Fruit fly (Drosophila melanogaster) whole organism, embryonic: ENCODE data around the gene RpL27A.

Source experiments
- ATbp ChIP-seq: fragments of 200-800 bp; sonication (Bioruptor generic); optimal IDR thresholded peaks from 2 replicates; lab custom pipeline; 2017; ENCODE audit warnings: missing biosample characterization, mild to moderate bottlenecking, missing genetic modification characterization, missing genetic modification reagents
- C15 ChIP-seq: fragments of 200-800 bp; sonication (Bioruptor generic); IDR thresholded peaks from 3 replicates; pipeline ENCODE4 v1.3.6; 2022; ENCODE audit warnings: missing biosample characterization, missing genetic modification characterization
- CG11723 ChIP-seq: fragments of 200-800 bp; sonication (Bioruptor generic); optimal IDR thresholded peaks from 2 replicates; lab custom pipeline; 2017; ENCODE audit warnings: missing biosample characterization, mild to moderate bottlenecking, missing genetic modification characterization
- CG12219 ChIP-seq: fragments of 200-800 bp; sonication (Bioruptor generic); optimal IDR thresholded peaks from 3 replicates; lab custom pipeline; 2018; ENCODE audit warnings: missing biosample characterization, mild to moderate bottlenecking, missing genetic modification characterization
- CG12299 ChIP-seq: fragments of 200-800 bp; sonication (Bioruptor generic); optimal IDR thresholded peaks from 2 replicates; lab custom pipeline; 2018; ENCODE audit warnings: missing biosample characterization, mild to moderate bottlenecking, missing genetic modification characterization
- CG14860 ChIP-seq: fragments of 200-800 bp; sonication (Bioruptor generic); IDR thresholded peaks from 3 replicates; pipeline ENCODE4 v1.3.6; 2022; ENCODE audit warnings: missing biosample characterization, missing genetic modification characterization; ENCODE audit not compliant: partially characterized antibody
- CG34376 ChIP-seq: fragments of 200-800 bp; sonication (Bioruptor generic); optimal IDR thresholded peaks from 2 replicates; lab custom pipeline; 2018; ENCODE audit warnings: missing biosample characterization, mild to moderate bottlenecking, missing genetic modification characterization
- CG34422 ChIP-seq: fragments of 200-800 bp; sonication (Bioruptor generic); IDR thresholded peaks from 3 replicates; pipeline ENCODE4 v1.3.6; 2022; ENCODE audit warnings: missing biosample characterization, missing genetic modification characterization
- CG43689 ChIP-seq: fragments of 200-800 bp; sonication (Bioruptor generic); IDR thresholded peaks from 2 replicates; pipeline ENCODE4 v1.3.6; 2022; ENCODE audit warnings: missing biosample characterization, missing genetic modification characterization
- CG4617 ChIP-seq: fragments of 200-800 bp; sonication (Bioruptor generic); optimal IDR thresholded peaks from 3 replicates; lab custom pipeline; 2016; ENCODE audit warnings: missing biosample characterization, missing genetic modification characterization, borderline replicate concordance
- CG4730 ChIP-seq: fragments of 200-800 bp; sonication (Bioruptor generic); IDR thresholded peaks from 2 replicates; pipeline ENCODE4 v1.3.6; 2022; ENCODE audit warnings: missing biosample characterization, missing genetic modification characterization
- CG6683 ChIP-seq: fragments of 200-800 bp; sonication (Bioruptor generic); optimal IDR thresholded peaks from 2 replicates; lab custom pipeline; 2017; ENCODE audit warnings: missing biosample characterization, mild to moderate bottlenecking, missing genetic modification characterization, missing genetic modification reagents
- CG7928 ChIP-seq: fragments of 200-800 bp; sonication (Bioruptor generic); optimal IDR thresholded peaks from 2 replicates; lab custom pipeline; 2017; ENCODE audit warnings: missing biosample characterization, mild to moderate bottlenecking, missing genetic modification characterization
- CG9817 ChIP-seq: fragments of 200-800 bp; sonication (Bioruptor generic); optimal IDR thresholded peaks from 2 replicates; lab custom pipeline; 2018; ENCODE audit warnings: missing biosample characterization, mild to moderate bottlenecking, missing genetic modification characterization, moderate library complexity
- CoRest ChIP-seq: fragments of 200-800 bp; sonication (Bioruptor generic); optimal IDR thresholded peaks from 3 replicates; lab custom pipeline; 2018; ENCODE audit warnings: missing biosample characterization, mild to moderate bottlenecking, missing genetic modification characterization, moderate library complexity
- HmgD ChIP-seq: fragments of 200-800 bp; sonication (Bioruptor generic); optimal IDR thresholded peaks from 3 replicates; lab custom pipeline; 2016; ENCODE audit warnings: missing biosample characterization, missing genetic modification characterization
- Hmr ChIP-seq: fragments of 200-800 bp; sonication (Bioruptor generic); optimal IDR thresholded peaks from 3 replicates; lab custom pipeline; 2017; ENCODE audit warnings: mild to moderate bottlenecking, missing biosample characterization, missing genetic modification reagents, missing genetic modification characterization
- Hmx ChIP-seq: fragments of 200-800 bp; sonication (Bioruptor generic); optimal IDR thresholded peaks from 2 replicates; lab custom pipeline; 2016; ENCODE audit warnings: missing biosample characterization, missing genetic modification characterization
- Hr3 ChIP-seq: fragments of 200-800 bp; sonication (Bioruptor generic); optimal IDR thresholded peaks from 3 replicates; lab custom pipeline; 2016; ENCODE audit warnings: missing biosample characterization, missing genetic modification characterization
- Jarid2 ChIP-seq: fragments of 200-800 bp; sonication (Bioruptor generic); optimal IDR thresholded peaks from 3 replicates; lab custom pipeline; 2017; ENCODE audit warnings: mild to moderate bottlenecking, missing biosample characterization, missing genetic modification reagents, missing genetic modification characterization
- Meics ChIP-seq: fragments of 200-800 bp; sonication (Bioruptor generic); optimal IDR thresholded peaks from 2 replicates; lab custom pipeline; 2017; ENCODE audit warnings: missing biosample characterization, mild to moderate bottlenecking, missing genetic modification characterization
- PHDP ChIP-seq: fragments of 200-800 bp; sonication (Bioruptor generic); optimal IDR thresholded peaks from 3 replicates; lab custom pipeline; 2018; ENCODE audit warnings: missing biosample characterization, mild to moderate bottlenecking, missing genetic modification characterization, moderate library complexity
- Sox100B ChIP-seq: fragments of 200-800 bp; sonication (Bioruptor generic); optimal IDR thresholded peaks from 3 replicates; lab custom pipeline; 2018; ENCODE audit warnings: missing biosample characterization, mild to moderate bottlenecking, missing genetic modification characterization
- Sry-β ChIP-seq: fragments of 200-800 bp; sonication (Bioruptor generic); optimal IDR thresholded peaks from 2 replicates; lab custom pipeline; 2018; ENCODE audit warnings: missing biosample characterization, mild to moderate bottlenecking, missing genetic modification characterization, moderate library complexity
- abd-A ChIP-seq: fragments of 200-800 bp; sonication (Bioruptor generic); optimal IDR thresholded peaks from 3 replicates; lab custom pipeline; 2019; ENCODE audit warnings: missing biosample characterization, mild to moderate bottlenecking, missing genetic modification characterization, moderate library complexity
- bab2 ChIP-seq: fragments of 200-800 bp; sonication (Bioruptor generic); optimal IDR thresholded peaks from 2 replicates; lab custom pipeline; 2016; ENCODE audit warnings: missing biosample characterization, missing genetic modification characterization
- br ChIP-seq: fragments of >200 bp; optimal IDR thresholded peaks from 2 replicates; lab custom pipeline; 2017
- chif ChIP-seq, 2 experiments: fragments of 200-800 bp; sonication (Bioruptor generic); optimal IDR thresholded peaks; 3 replicates each; lab custom pipeline; 2016; ENCODE audit warnings: missing biosample characterization in 2 of 2, missing genetic modification characterization in 2 of 2
- chinmo ChIP-seq: fragments of 200-800 bp; sonication (Bioruptor generic); IDR thresholded peaks from 4 replicates; pipeline ENCODE4 v1.3.6; 2022; ENCODE audit warnings: missing biosample characterization, missing genetic modification characterization; ENCODE audit not compliant: partially characterized antibody
- chn ChIP-seq: fragments of 200-800 bp; sonication (Bioruptor generic); optimal IDR thresholded peaks from 2 replicates; lab custom pipeline; 2016; ENCODE audit warnings: missing biosample characterization, missing genetic modification characterization
- corto ChIP-seq: fragments of 200-800 bp; sonication (Bioruptor generic); optimal IDR thresholded peaks from 2 replicates; lab custom pipeline; 2016; ENCODE audit warnings: missing biosample characterization, mild to moderate bottlenecking, missing genetic modification characterization, moderate library complexity
- en ChIP-seq: fragments of 200-800 bp; sonication (Bioruptor generic); optimal IDR thresholded peaks from 2 replicates; lab custom pipeline; 2016; ENCODE audit warnings: missing biosample characterization, missing genetic modification characterization
- ewg ChIP-seq: fragments of 200-800 bp; sonication (Bioruptor generic); optimal IDR thresholded peaks from 3 replicates; lab custom pipeline; 2017; ENCODE audit warnings: mild to moderate bottlenecking, missing biosample characterization, missing genetic modification reagents, missing genetic modification characterization
- eyg ChIP-seq: fragments of 200-800 bp; sonication (Bioruptor generic); optimal IDR thresholded peaks from 3 replicates; lab custom pipeline; 2016; ENCODE audit warnings: missing biosample characterization, missing genetic modification characterization
- gfzf ChIP-seq: fragments of 200-800 bp; sonication (Bioruptor generic); optimal IDR thresholded peaks from 2 replicates; lab custom pipeline; 2016; ENCODE audit warnings: missing biosample characterization, mild to moderate bottlenecking, missing genetic modification characterization, moderate library complexity
- hb ChIP-seq: fragments of 200-800 bp; sonication (Bioruptor generic); IDR thresholded peaks from 3 replicates; pipeline ENCODE4 v1.3.6; 2022; ENCODE audit warnings: missing biosample characterization, missing genetic modification characterization; ENCODE audit not compliant: partially characterized antibody
- inv ChIP-seq: fragments of 200-800 bp; sonication (Bioruptor generic); IDR thresholded peaks from 2 replicates; pipeline ENCODE4 v1.3.6; 2022; ENCODE audit warnings: missing biosample characterization, missing genetic modification characterization; ENCODE audit not compliant: partially characterized antibody
- lola ChIP-seq, 3 experiments: fragments of >200 bp in 2 of 3; fragments of 200-800 bp in 1 of 3; sonication (Bioruptor generic) in 1 of 3; optimal IDR thresholded peaks; 2 replicates each; lab custom pipeline; 2017 to 2019; ENCODE audit warnings: missing biosample characterization in 3 of 3, missing genetic modification characterization in 3 of 3, mild to moderate bottlenecking in 1 of 3, moderate library complexity in 1 of 3
- org-1 ChIP-seq: fragments of 200-800 bp; sonication (Bioruptor generic); optimal IDR thresholded peaks from 2 replicates; lab custom pipeline; 2017; ENCODE audit warnings: missing biosample characterization, missing genetic modification characterization
- otp ChIP-seq: fragments of 200-800 bp; sonication (Bioruptor generic); IDR thresholded peaks from 3 replicates; pipeline ENCODE4, ENCODE4 v1.3.6; 2022; ENCODE audit warnings: missing biosample characterization, missing genetic modification characterization
- p53 ChIP-seq: fragments of 200-800 bp; sonication (Bioruptor generic); optimal IDR thresholded peaks from 2 replicates; lab custom pipeline; 2016; ENCODE audit warnings: missing biosample characterization, missing genetic modification characterization
- salm ChIP-seq: fragments of 200-800 bp; sonication (Bioruptor generic); optimal IDR thresholded peaks from 2 replicates; lab custom pipeline; 2018; ENCODE audit warnings: missing biosample characterization, mild to moderate bottlenecking, missing genetic modification characterization
- sens-2 ChIP-seq: fragments of 200-800 bp; sonication (Bioruptor generic); IDR thresholded peaks from 2 replicates; pipeline ENCODE4 v1.3.6; 2022; ENCODE audit warnings: missing biosample characterization, missing genetic modification characterization
- sim ChIP-seq: fragments of 200-800 bp; sonication (Bioruptor generic); IDR thresholded peaks from 2 replicates; pipeline ENCODE4 v1.3.6; 2022; ENCODE audit warnings: missing biosample characterization, missing genetic modification characterization
- sisA ChIP-seq: fragments of 200-800 bp; sonication (Bioruptor generic); IDR thresholded peaks from 2 replicates; pipeline ENCODE4 v1.3.6; 2022; ENCODE audit warnings: missing biosample characterization, missing genetic modification characterization
- trh ChIP-seq: fragments of 200-800 bp; sonication (Bioruptor generic); optimal IDR thresholded peaks from 2 replicates; lab custom pipeline; 2016; ENCODE audit warnings: missing biosample characterization, missing genetic modification characterization
- tup ChIP-seq: fragments of 200-800 bp; sonication (Bioruptor generic); optimal IDR thresholded peaks from 2 replicates; lab custom pipeline; 2016; ENCODE audit warnings: missing biosample characterization, mild to moderate bottlenecking, missing genetic modification characterization, moderate library complexity

RpL27A gene

dm6 chr2L:4458119-4459056 is at the start of gene RpL27A (continued):
- peak; percentile 73 for TF ChIP-seq org-1
- TF ChIP-seq chinmo = 0 out of 4 replicates have a peak, but pooled peaks have one; percentile 44
- peak; percentile 40 for TF ChIP-seq Hmx (GFP tag; lab: Kevin White, UChicago)
- peak; percentile 71 for TF ChIP-seq gfzf (GFP tag; lab: Kevin White, UChicago)
- TF ChIP-seq Hmr = peak; percentile 93
- TF ChIP-seq Hr3 = peak; percentile 53
- peak; percentile 44 for TF ChIP-seq CG4617 (GFP tag; lab: Kevin White, UChicago)
- TF ChIP-seq Sry-β (GFP tag; lab: Kevin White, UChicago) = peak; percentile 70
- TF ChIP-seq sisA (GFP tag; lab: Robert Waterston, UW) = peak; percentile 54; the same call in 1 of the 2 replicates
- TF ChIP-seq Sox100B (GFP tag; lab: Kevin White, UChicago) = peak; percentile 68
- no peak for TF ChIP-seq br (lab: Kevin White, UChicago)
- peak; percentile 44 for TF ChIP-seq p53 (GFP tag; lab: Kevin White, UChicago)
- TF ChIP-seq CG7928 (GFP tag; lab: Kevin White, UChicago) = peak; percentile 39
- TF ChIP-seq sim (GFP tag; lab: Robert Waterston, UW) = peak; percentile 56; the same call in 1 of the 2 replicates
- no peak for TF ChIP-seq hb
- no peak for TF ChIP-seq corto (GFP tag; lab: Kevin White, UChicago)
- peak; percentile 39 for TF ChIP-seq HmgD
- TF ChIP-seq otp (GFP tag; lab: Robert Waterston, UW) = peak; percentile 86
- peak; percentile 47; the same call in 1 of the 2 replicates for TF ChIP-seq inv (GFP tag; lab: Robert Waterston, UW)
- TF ChIP-seq CG6683 (GFP tag; lab: Kevin White, UChicago) = peak; percentile 20
- peak; percentile 52 to 68 for TF ChIP-seq chif (GFP tag; optimal IDR thresholded peaks at IDR 0.05; lab: Kevin White, UChicago)
- peak; percentile 81; the same call in 2 of the 3 replicates for TF ChIP-seq CG34422 (GFP tag; lab: Robert Waterston, UW)
- peak; percentile 79 for TF ChIP-seq ATbp (GFP tag; lab: Kevin White, UChicago)
- TF ChIP-seq tup (GFP tag; lab: Kevin White, UChicago) = no peak
- peak in 1 of 3 experiments; percentile 70 for TF ChIP-seq lola (GFP tag; optimal IDR thresholded peaks at IDR 0.05; lab: Kevin White, UChicago)
- TF ChIP-seq sens-2 (GFP tag; lab: Robert Waterston, UW) = peak; percentile 82
- TF ChIP-seq Meics (GFP tag; lab: Kevin White, UChicago) = peak; percentile 87
- TF ChIP-seq CG4730 (GFP tag; lab: Robert Waterston, UW) = peak; percentile 63
- peak; percentile 51 for TF ChIP-seq salm (tag; lab: Kevin White, UChicago)
- TF ChIP-seq en (GFP tag; lab: Kevin White, UChicago) = peak; percentile 42
- peak; percentile 69 for TF ChIP-seq ewg (GFP tag; lab: Kevin White, UChicago)
- peak; percentile 53 for TF ChIP-seq chn
- peak; percentile 81 for TF ChIP-seq CoRest (tag; lab: Kevin White, UChicago)
- peak; percentile 36 for TF ChIP-seq bab2 (GFP tag; lab: Kevin White, UChicago)
- TF ChIP-seq eyg (GFP tag; lab: Kevin White, UChicago) = peak; percentile 55
- peak; percentile 75 for TF ChIP-seq trh (GFP tag; lab: Kevin White, UChicago)
- TF ChIP-seq abd-A (tag; lab: Kevin White, UChicago) = no peak
- TF ChIP-seq CG9817 (tag; lab: Kevin White, UChicago) = peak; percentile 71
- no peak for TF ChIP-seq CG14860
- TF ChIP-seq CG11723 (GFP tag; lab: Kevin White, UChicago) = peak; percentile 82
- peak; percentile 81 for TF ChIP-seq PHDP (tag; lab: Kevin White, UChicago)
- TF ChIP-seq CG34376 = peak; percentile 90
- 0 out of 3 replicates have a peak, but pooled peaks have one; percentile 68 for TF ChIP-seq C15
- TF ChIP-seq CG12219 (GFP tag; lab: Kevin White, UChicago) = peak; percentile 79
- peak; percentile 71 for TF ChIP-seq CG43689 (GFP tag; lab: Robert Waterston, UW)
- TF ChIP-seq Jarid2 (GFP tag; lab: Kevin White, UChicago) = peak; percentile 71
- TF ChIP-seq CG12299 = peak; percentile 60
